Worm (Caenorhabditis elegans) whole organism, young adult: ENCODE measurements around the gene agr-1.

ENCODE experiments used
- C06A6.2 ChIP-seq: fragments of 200-800 bp; sonication (Bioruptor generic); conservative IDR thresholded peaks from 2 replicates; pipeline ENCODE4 v1.3.6; 2022; ENCODE audit warnings: missing genetic modification characterization, missing compliant biosample characterization
- T26A5.8 ChIP-seq: sonication (generic microtip); optimal IDR thresholded peaks from 2 replicates; lab custom pipeline; 2016; ENCODE audit warnings: missing genetic modification characterization, missing compliant biosample characterization
- ZK185.1 ChIP-seq: sonication (generic microtip); optimal IDR thresholded peaks from 2 replicates; lab custom pipeline; 2016; ENCODE audit warnings: mild to moderate bottlenecking, missing genetic modification characterization, missing compliant biosample characterization; ENCODE audit not compliant: poor library complexity, severe bottlenecking
- ama-1 ChIP-seq, 3 experiments: fragments of 150-350 bp in 1 of 3; sonication (generic microtip) in 2 of 3; optimal IDR thresholded peaks; 2 replicates each; lab custom pipeline; 2014 to 2018; ENCODE audit warnings: missing biosample characterization in 2 of 3, missing genetic modification characterization in 2 of 3, missing genetic modification reagents in 2 of 3
- ceh-100 ChIP-seq: fragments of 200-800 bp; sonication (Bioruptor generic); IDR thresholded peaks from 2 replicates; pipeline ENCODE4 v1.3.6; 2022; ENCODE audit warnings: missing genetic modification reagents, missing genetic modification characterization, missing compliant biosample characterization
- hlh-26 ChIP-seq: fragments of 200-800 bp; sonication (Bioruptor generic); conservative IDR thresholded peaks from 2 replicates; pipeline ENCODE4 v1.3.6; 2022; ENCODE audit warnings: missing genetic modification reagents, missing genetic modification characterization, missing compliant biosample characterization
- lsy-27 ChIP-seq: sonication (generic microtip); optimal IDR thresholded peaks from 2 replicates; lab custom pipeline; 2017; ENCODE audit warnings: missing genetic modification characterization, mild to moderate bottlenecking, missing compliant biosample characterization, antibody characterized with exemption, missing genotype, borderline replicate concordance; ENCODE audit not compliant: insufficient read depth
- nhr-27 ChIP-seq: fragments of 200-800 bp; sonication (Bioruptor generic); optimal IDR thresholded peaks from 2 replicates; lab custom pipeline; 2018; ENCODE audit warnings: mild to moderate bottlenecking, missing genetic modification characterization, moderate library complexity, missing compliant biosample characterization
- snpc-1.3 ChIP-seq: sonication (generic microtip); optimal IDR thresholded peaks from 2 replicates; lab custom pipeline; 2017; ENCODE audit warnings: missing genetic modification characterization, mild to moderate bottlenecking, missing compliant biosample characterization, antibody characterized with exemption, moderate library complexity, missing genotype, missing genetic modification reagents; ENCODE audit not compliant: insufficient read depth
- snpc-4 ChIP-seq, 5 experiments: fragments of 150-350 bp in 1 of 5; sonication (generic microtip) in 4 of 5; optimal IDR thresholded peaks; 2 replicates each; lab custom pipeline; 2014 to 2018; ENCODE audit warnings: missing genetic modification characterization in 5 of 5, missing biosample characterization in 3 of 5, antibody characterized with exemption in 2 of 5, mild to moderate bottlenecking in 2 of 5, missing compliant biosample characterization in 2 of 5, missing genotype in 2 of 5, moderate library complexity in 2 of 5, missing genetic modification reagents in 1 of 5
- somi-1 ChIP-seq: fragments of 200-800 bp; sonication (Bioruptor generic); optimal IDR thresholded peaks from 2 replicates; lab custom pipeline; 2018; ENCODE audit warnings: mild to moderate bottlenecking, missing genetic modification characterization, missing compliant biosample characterization

DNA sequence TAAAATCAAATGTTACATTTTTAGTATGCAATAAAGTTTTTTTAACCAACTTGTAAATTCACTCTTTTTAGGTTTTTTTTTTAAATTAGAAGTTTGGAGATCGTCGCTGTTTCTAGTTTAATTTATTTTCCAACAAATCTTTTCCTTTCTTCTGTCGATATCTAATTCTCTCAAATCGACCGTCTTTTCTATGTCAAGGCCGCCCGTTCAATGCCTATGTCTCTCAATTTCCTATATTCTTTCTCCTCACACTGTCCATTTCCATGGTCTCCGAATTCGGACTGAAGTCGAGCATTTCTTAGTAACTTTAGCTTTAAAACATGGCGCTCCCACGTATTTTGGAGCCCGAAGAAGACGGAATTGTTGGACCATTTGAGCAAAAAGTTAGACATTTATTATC, 58.3 kb downstream of the agr-1 start, which contains the start of the genes T14B4.5 and T14B4.20:
- no peak for TF ChIP-seq T26A5.8
- TF ChIP-seq ceh-100 (GFP tag; lab: Robert Waterston, UW), result no peak
- no peak for TF ChIP-seq ama-1 (optimal IDR thresholded peaks at IDR 0.05; lab: Kevin White, UChicago)
- no peak for TF ChIP-seq ama-1 (GFP tag; optimal IDR thresholded peaks at IDR 0.05; lab: Kevin White, UChicago)
- TF ChIP-seq lsy-27 (tag; lab: Kevin White, UChicago), result no peak
- TF ChIP-seq C06A6.2 (GFP tag; lab: Robert Waterston, UW), result no peak
- no peak for TF ChIP-seq hlh-26 (GFP tag; lab: Robert Waterston, UW)
- no peak for TF ChIP-seq nhr-27 (tag; lab: Kevin White, UChicago)
- no peak for TF ChIP-seq snpc-1.3 (tag; lab: Kevin White, UChicago)
- TF ChIP-seq somi-1 (GFP tag; lab: Kevin White, UChicago), result no peak
- TF ChIP-seq ZK185.1, result no peak
- no peak for TF ChIP-seq snpc-4 (GFP tag; optimal IDR thresholded peaks at IDR 0.05; lab: Kevin White, UChicago)
- TF ChIP-seq snpc-4 (tag; optimal IDR thresholded peaks at IDR 0.05; lab: Kevin White, UChicago), result no peak
